Fruit fly (Drosophila melanogaster) whole organism, embryonic: ENCODE measurements around the gene CG42633.

Experiments used
- B-H1 ChIP-seq: fragments of 200-800 bp; sonication (Bioruptor generic); IDR thresholded peaks from 3 replicates; pipeline ENCODE4 v1.3.6; 2022; ENCODE audit warnings: missing biosample characterization, missing genetic modification characterization
- Blimp-1 ChIP-seq: fragments of 200-800 bp; sonication (Bioruptor generic); optimal IDR thresholded peaks from 3 replicates; lab custom pipeline; 2018; ENCODE audit warnings: missing biosample characterization, missing genetic modification characterization, mild to moderate bottlenecking, moderate library complexity, missing genetic modification reagents
- CG14667 ChIP-seq: fragments of 200-800 bp; sonication (Bioruptor generic); IDR thresholded peaks from 2 replicates; pipeline ENCODE4 v1.3.6; 2022; ENCODE audit warnings: missing biosample characterization, missing genetic modification characterization
- CG1647 ChIP-seq: fragments of 200-800 bp; sonication (Bioruptor generic); optimal IDR thresholded peaks from 3 replicates; lab custom pipeline; 2016; ENCODE audit warnings: missing biosample characterization, missing genetic modification characterization
- CG16863 ChIP-seq: fragments of 200-800 bp; sonication (Bioruptor generic); optimal IDR thresholded peaks from 3 replicates; lab custom pipeline; 2016; ENCODE audit warnings: missing biosample characterization, missing genetic modification characterization
- CG17912 ChIP-seq: fragments of 200-800 bp; sonication (Bioruptor generic); optimal IDR thresholded peaks from 2 replicates; lab custom pipeline; 2018; ENCODE audit warnings: missing biosample characterization, mild to moderate bottlenecking, missing genetic modification characterization
- CG2712 ChIP-seq: fragments of 200-800 bp; optimal IDR thresholded peaks from 3 replicates; lab custom pipeline; 2019; ENCODE audit warnings: missing biosample characterization, mild to moderate bottlenecking, missing genetic modification characterization, moderate library complexity
- CG30020 ChIP-seq: fragments of 200-800 bp; optimal IDR thresholded peaks from 2 replicates; lab custom pipeline; 2019; ENCODE audit warnings: missing biosample characterization, mild to moderate bottlenecking, missing genetic modification characterization, moderate library complexity
- CG34224 ChIP-seq: fragments of 200-800 bp; sonication (Bioruptor generic); IDR thresholded peaks from 3 replicates; pipeline ENCODE4 v1.3.6; 2022; ENCODE audit warnings: missing biosample characterization, missing genetic modification characterization; ENCODE audit not compliant: partially characterized antibody
- CG3838 ChIP-seq: fragments of 200-800 bp; sonication (Bioruptor generic); optimal IDR thresholded peaks from 3 replicates; lab custom pipeline; 2016; ENCODE audit warnings: missing biosample characterization, missing genetic modification characterization
- CG3847 ChIP-seq: fragments of 200-800 bp; sonication (Bioruptor generic); IDR thresholded peaks from 2 replicates; pipeline ENCODE4 v1.3.6; 2022; ENCODE audit warnings: missing biosample characterization, missing genetic modification characterization
- CG3995 ChIP-seq: fragments of 200-800 bp; sonication (Bioruptor generic); optimal IDR thresholded peaks from 3 replicates; lab custom pipeline; 2016; ENCODE audit warnings: missing biosample characterization, missing genetic modification characterization
- CG4360 ChIP-seq: fragments of 200-800 bp; sonication (Bioruptor generic); IDR thresholded peaks from 2 replicates; pipeline ENCODE4 v1.3.6; 2022; ENCODE audit warnings: missing biosample characterization, missing genetic modification characterization
- CG6765 ChIP-seq: fragments of 200-800 bp; sonication (Bioruptor generic); optimal IDR thresholded peaks from 3 replicates; lab custom pipeline; 2017; ENCODE audit warnings: missing biosample characterization, mild to moderate bottlenecking, missing genetic modification characterization
- CG6854 ChIP-seq: fragments of 200-800 bp; sonication (Bioruptor generic); optimal IDR thresholded peaks from 3 replicates; lab custom pipeline; 2017; ENCODE audit warnings: missing biosample characterization, mild to moderate bottlenecking, missing genetic modification characterization
- CG8359 ChIP-seq: fragments of 200-800 bp; sonication (Bioruptor generic); optimal IDR thresholded peaks from 2 replicates; lab custom pipeline; 2017; ENCODE audit warnings: missing biosample characterization, mild to moderate bottlenecking, missing genetic modification characterization, borderline replicate concordance
- CG9609 ChIP-seq: fragments of 200-800 bp; sonication (Bioruptor generic); optimal IDR thresholded peaks from 3 replicates; lab custom pipeline; 2016; ENCODE audit warnings: missing biosample characterization, missing genetic modification characterization
- Dfd ChIP-seq, 2 experiments: fragments of >200 bp; optimal IDR thresholded peaks; 2 replicates each; lab custom pipeline; 2017; ENCODE audit warnings: missing biosample characterization in 2 of 2, missing genetic modification characterization in 2 of 2
- HLH54F ChIP-seq: fragments of 200-800 bp; sonication (Bioruptor generic); optimal IDR thresholded peaks from 3 replicates; lab custom pipeline; 2016; ENCODE audit warnings: missing biosample characterization, missing genetic modification characterization
- Hr78 ChIP-seq, 2 experiments: fragments of 200-800 bp in 1 of 2; fragments of >200 bp in 1 of 2; sonication (Bioruptor generic) in 1 of 2; optimal IDR thresholded peaks; 2 replicates each; lab custom pipeline; 2017 to 2019; ENCODE audit warnings: missing biosample characterization in 2 of 2, missing genetic modification characterization in 2 of 2, mild to moderate bottlenecking in 1 of 2, moderate library complexity in 1 of 2
- MTF-1 ChIP-seq: fragments of 200-800 bp; sonication (Bioruptor generic); optimal IDR thresholded peaks from 2 replicates; lab custom pipeline; 2018; ENCODE audit warnings: missing biosample characterization, mild to moderate bottlenecking, missing genetic modification characterization, borderline replicate concordance
- Med ChIP-seq: fragments of 200-800 bp; sonication (Bioruptor generic); peaks from one replicate; lab custom pipeline; 2016; ENCODE audit warnings: missing biosample characterization, missing genetic modification characterization, mild to moderate bottlenecking, inconsistent platforms, moderate library complexity
- Sox102F ChIP-seq: fragments of 200-800 bp; sonication (Bioruptor generic); optimal IDR thresholded peaks from 2 replicates; lab custom pipeline; 2018; ENCODE audit warnings: missing biosample characterization, mild to moderate bottlenecking, missing genetic modification characterization, moderate library complexity
- Sry-β ChIP-seq: fragments of 200-800 bp; sonication (Bioruptor generic); optimal IDR thresholded peaks from 2 replicates; lab custom pipeline; 2018; ENCODE audit warnings: missing biosample characterization, mild to moderate bottlenecking, missing genetic modification characterization, moderate library complexity
- Ssrp ChIP-seq: fragments of 200-800 bp; sonication (Bioruptor generic); optimal IDR thresholded peaks from 2 replicates; lab custom pipeline; 2018; ENCODE audit warnings: missing biosample characterization, mild to moderate bottlenecking, missing genetic modification characterization, moderate library complexity
- TFAM ChIP-seq: fragments of 200-800 bp; sonication (Bioruptor generic); optimal IDR thresholded peaks from 2 replicates; lab custom pipeline; 2017; ENCODE audit warnings: missing biosample characterization, missing genetic modification characterization, inconsistent platforms
- Tbp ChIP-seq: fragments of >200 bp; optimal IDR thresholded peaks from 2 replicates; lab custom pipeline; 2018; ENCODE audit warnings: missing biosample characterization, missing genetic modification characterization
- Usf ChIP-seq: fragments of 200-800 bp; sonication (Bioruptor generic); optimal IDR thresholded peaks from 2 replicates; lab custom pipeline; 2017; ENCODE audit warnings: missing genotype, missing biosample characterization, missing genetic modification characterization
- bigmax ChIP-seq: fragments of 200-800 bp; sonication (Bioruptor generic); optimal IDR thresholded peaks from 2 replicates; lab custom pipeline; 2018; ENCODE audit warnings: missing biosample characterization, mild to moderate bottlenecking, missing genetic modification characterization
- cad ChIP-seq: fragments of >200 bp; optimal IDR thresholded peaks from 2 replicates; lab custom pipeline; 2017; ENCODE audit warnings: missing biosample characterization, missing genetic modification characterization
- cato ChIP-seq: fragments of 200-800 bp; sonication (Bioruptor generic); optimal IDR thresholded peaks from 2 replicates; lab custom pipeline; 2016; ENCODE audit warnings: missing biosample characterization, missing genetic modification characterization, borderline replicate concordance
- caup ChIP-seq: fragments of 200-800 bp; sonication (Bioruptor generic); optimal IDR thresholded peaks from 3 replicates; lab custom pipeline; 2017; ENCODE audit warnings: missing biosample characterization, mild to moderate bottlenecking, missing genetic modification characterization, moderate library complexity; ENCODE audit not compliant: severe bottlenecking
- chinmo ChIP-seq: fragments of 200-800 bp; sonication (Bioruptor generic); IDR thresholded peaks from 4 replicates; pipeline ENCODE4 v1.3.6; 2022; ENCODE audit warnings: missing biosample characterization, missing genetic modification characterization; ENCODE audit not compliant: partially characterized antibody
- eve ChIP-seq, 2 experiments: fragments of >200 bp; optimal IDR thresholded peaks; 2 replicates each; lab custom pipeline; 2017; ENCODE audit warnings: missing biosample characterization in 2 of 2, missing genetic modification characterization in 2 of 2
- eyg ChIP-seq: fragments of 200-800 bp; sonication (Bioruptor generic); optimal IDR thresholded peaks from 3 replicates; lab custom pipeline; 2016; ENCODE audit warnings: missing biosample characterization, missing genetic modification characterization
- gt ChIP-seq: fragments of 200-800 bp; sonication (Bioruptor generic); IDR thresholded peaks from 2 replicates; pipeline ENCODE4 v1.3.6; 2022; ENCODE audit warnings: missing biosample characterization, missing genetic modification characterization
- kay ChIP-seq: fragments of 200-800 bp; sonication (Bioruptor generic); optimal IDR thresholded peaks from 2 replicates; lab custom pipeline; 2016; ENCODE audit warnings: missing biosample characterization, missing genetic modification characterization
- knrl ChIP-seq: fragments of 200-800 bp; sonication (Bioruptor generic); IDR thresholded peaks from 3 replicates; pipeline ENCODE4 v1.3.6; 2022; ENCODE audit warnings: missing biosample characterization, missing genetic modification characterization; ENCODE audit not compliant: partially characterized antibody
- maf-S ChIP-seq: fragments of 200-800 bp; sonication (Bioruptor generic); optimal IDR thresholded peaks from 2 replicates; lab custom pipeline; 2016; ENCODE audit warnings: missing biosample characterization, missing genetic modification characterization
- nmo ChIP-seq: fragments of 200-800 bp; sonication (Bioruptor generic); optimal IDR thresholded peaks from 2 replicates; lab custom pipeline; 2018; ENCODE audit warnings: missing biosample characterization, mild to moderate bottlenecking, missing genetic modification characterization, moderate library complexity
- nom ChIP-seq: fragments of 200-800 bp; sonication (Bioruptor generic); optimal IDR thresholded peaks from 2 replicates; lab custom pipeline; 2017; ENCODE audit warnings: missing biosample characterization, missing genetic modification characterization, mild to moderate bottlenecking, moderate library complexity, missing genetic modification reagents
- oc ChIP-seq: fragments of 200-800 bp; sonication (Bioruptor generic); optimal IDR thresholded peaks from 2 replicates; lab custom pipeline; 2018; ENCODE audit warnings: missing biosample characterization, mild to moderate bottlenecking, missing genetic modification characterization, moderate library complexity
- pfk ChIP-seq: fragments of 200-800 bp; sonication (Bioruptor generic); optimal IDR thresholded peaks from 2 replicates; lab custom pipeline; 2018; ENCODE audit warnings: missing biosample characterization, mild to moderate bottlenecking, missing genetic modification characterization, moderate library complexity
- pnt ChIP-seq: fragments of 200-800 bp; sonication (Bioruptor generic); optimal IDR thresholded peaks from 3 replicates; lab custom pipeline; 2016; ENCODE audit warnings: missing biosample characterization, missing genetic modification characterization
- sd ChIP-seq: fragments of 200-800 bp; sonication (Bioruptor generic); optimal IDR thresholded peaks from 3 replicates; lab custom pipeline; 2018; ENCODE audit warnings: missing biosample characterization, mild to moderate bottlenecking, missing genetic modification characterization, moderate library complexity
- sens-2 ChIP-seq: fragments of 200-800 bp; sonication (Bioruptor generic); IDR thresholded peaks from 2 replicates; pipeline ENCODE4 v1.3.6; 2022; ENCODE audit warnings: missing biosample characterization, missing genetic modification characterization
- twi ChIP-seq: fragments of 200-800 bp; optimal IDR thresholded peaks from 2 replicates; lab custom pipeline; 2019; ENCODE audit warnings: missing biosample characterization, mild to moderate bottlenecking, missing genetic modification characterization, moderate library complexity
- usp ChIP-seq: fragments of >200 bp; optimal IDR thresholded peaks from 2 replicates; lab custom pipeline; 2017; ENCODE audit warnings: missing biosample characterization, missing genetic modification characterization

Gene CG42633

DNA sequence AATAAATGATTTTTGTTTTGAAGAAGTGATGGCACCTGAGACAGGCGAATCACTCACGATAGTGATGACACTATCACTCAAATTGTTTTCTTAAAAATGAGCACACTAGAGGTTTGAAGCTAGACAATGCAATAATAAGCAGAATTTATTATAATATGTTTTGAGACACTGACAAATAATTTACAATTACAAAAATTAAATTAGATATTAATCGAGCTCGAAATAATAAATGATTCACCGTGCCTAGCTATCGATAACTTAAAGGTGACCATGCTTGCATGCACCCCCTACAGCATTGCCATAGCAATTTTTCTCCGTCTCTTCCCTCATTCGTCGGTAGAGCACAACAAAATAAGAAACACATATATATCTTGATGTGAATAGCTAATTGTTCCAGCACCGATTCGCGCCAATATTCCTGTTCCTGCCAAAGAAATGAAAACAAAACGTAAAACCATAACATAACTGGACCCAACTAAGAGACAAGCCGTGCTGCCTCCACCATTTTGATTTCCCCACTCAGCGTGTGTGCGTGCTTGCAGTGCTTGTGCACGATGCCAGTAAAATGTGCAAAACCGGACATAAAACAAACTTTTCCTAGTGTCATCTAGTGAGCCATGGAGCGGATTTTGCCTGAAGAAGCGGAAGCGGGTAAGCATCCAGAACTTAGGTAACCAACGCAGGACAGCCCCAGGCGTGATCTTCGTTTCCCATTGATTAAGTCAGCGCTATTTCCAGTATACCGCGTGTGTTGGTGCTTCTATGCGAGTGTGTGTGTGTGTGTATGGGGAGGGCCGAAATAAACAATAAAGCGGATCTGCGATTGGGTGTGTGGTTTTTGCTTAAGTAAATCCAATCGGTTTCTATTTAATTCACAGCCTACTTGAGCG is 20.9 kb downstream of the CG42633 start, which contains the start of the genes MED7 and Cap-H2 (continued):
- TF ChIP-seq Blimp-1 (GFP tag; lab: Kevin White, UChicago) (no peak), nom (GFP tag; lab: Kevin White, UChicago) (no peak), CG2712 (tag; lab: Kevin White, UChicago) (peak; percentile 87), B-H1 (GFP tag; lab: Robert Waterston, UW) (peak; percentile 63), cato (GFP tag; lab: Kevin White, UChicago) (peak; percentile 42), TFAM (no peak), CG3838 (GFP tag; lab: Kevin White, UChicago) (peak; percentile 55), Usf (peak; percentile 57), caup (GFP tag; lab: Kevin White, UChicago) (peak; percentile 58), CG1647 (GFP tag; lab: Kevin White, UChicago) (peak; percentile 68), CG6854 (GFP tag; lab: Kevin White, UChicago) (no peak), twi (peak; percentile 68), CG3847 (GFP tag; lab: Robert Waterston, UW) (peak; percentile 92), CG14667 (GFP tag; lab: Robert Waterston, UW) (peak; percentile 73), eve (GFP tag; optimal IDR thresholded peaks at IDR 0.05; lab: Kevin White, UChicago) (no peak), Tbp (GFP tag; lab: Kevin White, UChicago) (no peak), oc (no peak), chinmo (GFP tag; lab: Robert Waterston, UW) (peak; percentile 96), Hr78 (GFP tag; optimal IDR thresholded peaks at IDR 0.05; lab: Kevin White, UChicago) (no peak), bigmax (GFP tag; lab: Kevin White, UChicago) (no peak), pfk (GFP tag; lab: Kevin White, UChicago) (no peak), Med (GFP tag; lab: Kevin White, UChicago) (peak; percentile 98), CG4360 (GFP tag; lab: Robert Waterston, UW) (peak; percentile 37; the same call in 1 of the 2 replicates), Sox102F (GFP tag; lab: Kevin White, UChicago) (no peak), CG16863 (GFP tag; lab: Kevin White, UChicago) (peak; percentile 67), CG30020 (peak; percentile 74), sens-2 (GFP tag; lab: Robert Waterston, UW) (peak; percentile 46; the same call in 1 of the 2 replicates), Dfd (GFP tag; optimal IDR thresholded peaks at IDR 0.05; lab: Kevin White, UChicago) (no peak), knrl (GFP tag; lab: Robert Waterston, UW) (peak; percentile 100), nmo (GFP tag; lab: Kevin White, UChicago) (peak; percentile 97), gt (peak; percentile 62), CG8359 (GFP tag; lab: Kevin White, UChicago) (no peak), maf-S (peak; percentile 53), pnt (peak; percentile 65), eyg (GFP tag; lab: Kevin White, UChicago) (no peak), CG17912 (GFP tag; lab: Kevin White, UChicago) (no peak), cad (no peak), Sry-β (no peak), MTF-1 (no peak), sd (tag; lab: Kevin White, UChicago) (no peak), CG6765 (GFP tag; lab: Kevin White, UChicago) (no peak), HLH54F (peak; percentile 84), usp (GFP tag; lab: Kevin White, UChicago) (no peak), kay (GFP tag; lab: Kevin White, UChicago) (peak; percentile 88), CG3995 (GFP tag; lab: Kevin White, UChicago) (peak; percentile 100), CG9609 (GFP tag; lab: Kevin White, UChicago) (peak; percentile 47), CG34224 (GFP tag; lab: Robert Waterston, UW) (peak; percentile 98), Ssrp (tag; lab: Kevin White, UChicago) (peak; percentile 79)
